Fruit fly (Drosophila melanogaster) whole organism, prepupa: ENCODE data around the gene CG13074.

Experiments used
- Blimp-1 ChIP-seq: fragments of 200-800 bp; sonication (Bioruptor generic); optimal IDR thresholded peaks from 3 replicates; lab custom pipeline; 2017; ENCODE audit warnings: missing biosample characterization, missing genetic modification characterization, mild to moderate bottlenecking, moderate library complexity, missing genetic modification reagents
- CG31627 ChIP-seq: fragments of 200-800 bp; sonication (Bioruptor generic); optimal IDR thresholded peaks from 3 replicates; lab custom pipeline; 2016; ENCODE audit warnings: missing biosample characterization, missing genetic modification characterization
- CG6854 ChIP-seq: fragments of 200-800 bp; sonication (Bioruptor generic); optimal IDR thresholded peaks from 2 replicates; lab custom pipeline; 2017; ENCODE audit warnings: missing biosample characterization, mild to moderate bottlenecking, missing genetic modification characterization
- Hr39 ChIP-seq: fragments of 200-800 bp; sonication (Bioruptor generic); optimal IDR thresholded peaks from 2 replicates; lab custom pipeline; 2016; ENCODE audit warnings: missing biosample characterization, missing genetic modification characterization
- Sox102F ChIP-seq: fragments of 200-800 bp; sonication (Bioruptor generic); optimal IDR thresholded peaks from 2 replicates; lab custom pipeline; 2016; ENCODE audit warnings: missing biosample characterization, mild to moderate bottlenecking, missing genetic modification characterization
- Sox15 ChIP-seq: fragments of 200-800 bp; sonication (Bioruptor generic); optimal IDR thresholded peaks from 3 replicates; lab custom pipeline; 2016; ENCODE audit warnings: missing biosample characterization, missing genetic modification characterization
- fkh ChIP-seq: fragments of 200-800 bp; sonication (Bioruptor generic); optimal IDR thresholded peaks from 3 replicates; lab custom pipeline; 2017; ENCODE audit warnings: missing biosample characterization, mild to moderate bottlenecking, missing genetic modification characterization, moderate library complexity

DNA sequence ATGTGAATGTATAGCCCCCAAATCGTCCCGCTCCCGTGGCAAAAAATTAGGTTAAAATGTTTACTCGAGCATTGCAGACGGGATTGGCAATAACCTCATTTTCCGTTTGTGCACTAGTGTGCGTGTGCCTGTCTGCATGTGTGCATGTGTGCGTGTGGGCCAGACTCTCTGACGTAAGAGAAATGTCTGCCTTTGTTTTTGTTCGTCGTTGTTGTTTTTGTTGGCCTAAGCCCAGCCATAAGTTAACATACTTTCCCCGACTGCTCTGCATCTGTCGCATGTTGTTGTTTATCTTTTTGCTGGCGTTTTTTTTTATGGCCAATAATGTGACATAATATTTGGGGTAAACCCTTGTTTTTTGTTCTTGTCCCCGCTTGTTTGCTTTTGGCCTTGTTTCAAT is 48.0 kb upstream of the CG13074 start:
- TF ChIP-seq CG31627 (GFP tag; lab: Kevin White, UChicago) (no peak), Sox102F (no peak), CG6854 (GFP tag; lab: Kevin White, UChicago) (no peak), Hr39 (GFP tag; lab: Kevin White, UChicago) (no peak), Sox15 (no peak), Blimp-1 (GFP tag; lab: Kevin White, UChicago) (no peak), fkh (GFP tag; lab: Kevin White, UChicago) (no peak)
